Fruit fly (Drosophila melanogaster) whole organism, prepupa: Measurements from ENCODE around the gene Spag1.

Experiments used
- CG6854 ChIP-seq: fragments of 200-800 bp; sonication (Bioruptor generic); optimal IDR thresholded peaks from 2 replicates; lab custom pipeline; 2017; ENCODE audit warnings: missing biosample characterization, mild to moderate bottlenecking, missing genetic modification characterization
- Lpt ChIP-seq: fragments of 200-800 bp; sonication (Bioruptor generic); optimal IDR thresholded peaks from 3 replicates; lab custom pipeline; 2016; ENCODE audit warnings: missing biosample characterization, missing genetic modification characterization
- acj6 ChIP-seq: fragments of 200-800 bp; sonication (Bioruptor generic); optimal IDR thresholded peaks from 3 replicates; lab custom pipeline; 2016; ENCODE audit warnings: missing biosample characterization, missing genetic modification characterization
- dsx ChIP-seq: fragments of 200-800 bp; optimal IDR thresholded peaks from 3 replicates; lab custom pipeline; 2019; ENCODE audit warnings: missing biosample characterization, mild to moderate bottlenecking, missing genetic modification characterization, moderate library complexity; ENCODE audit not compliant: poor library complexity, severe bottlenecking

- TF ChIP-seq CG6854 (GFP tag; lab: Kevin White, UChicago) (no peak), acj6 (no peak), dsx (GFP tag; lab: Kevin White, UChicago) (no peak), Lpt (no peak)
Observed at dm6 chr3R:26956376-26957062, 8.9 kb downstream of the Spag1 start.
